Worm (Caenorhabditis elegans) whole organism, young adult: Measurements from ENCODE around the gene fbxa-72.

Source experiments
- B0035.1 ChIP-seq: sonication (generic microtip); optimal IDR thresholded peaks from 2 replicates; lab custom pipeline; 2016; ENCODE audit warnings: missing genetic modification characterization, mild to moderate bottlenecking, missing compliant biosample characterization, missing genotype, missing genetic modification reagents
- T07F8.4 ChIP-seq: sonication (generic microtip); optimal IDR thresholded peaks from 2 replicates; lab custom pipeline; 2016; ENCODE audit warnings: mild to moderate bottlenecking, missing genetic modification characterization, moderate library complexity, missing compliant biosample characterization
- Y95B8A.8 ChIP-seq: fragments of 200-800 bp; sonication (Bioruptor generic); IDR thresholded peaks from 2 replicates; pipeline ENCODE4 v1.3.6; 2022; ENCODE audit warnings: missing genetic modification reagents, missing genetic modification characterization, missing compliant biosample characterization
- ceh-58 ChIP-seq: fragments of 200-800 bp; sonication (Bioruptor generic); IDR thresholded peaks from 2 replicates; pipeline ENCODE4 v1.3.6; 2022; ENCODE audit warnings: missing genetic modification characterization, missing compliant biosample characterization
- ekl-4 ChIP-seq: fragments of 200-800 bp; sonication (Bioruptor generic); IDR thresholded peaks from 2 replicates; pipeline ENCODE4 v1.3.6; 2022; ENCODE audit warnings: missing genetic modification reagents, missing genetic modification characterization, missing compliant biosample characterization
- him-1 ChIP-seq: sonication (generic microtip); optimal IDR thresholded peaks from 2 replicates; lab custom pipeline; 2016; ENCODE audit warnings: missing genotype, missing genetic modification reagents, missing genetic modification characterization, missing compliant biosample characterization
- hlh-12 ChIP-seq: sonication (generic microtip); optimal IDR thresholded peaks from 2 replicates; lab custom pipeline; 2016; ENCODE audit warnings: missing genetic modification characterization, missing compliant biosample characterization
- nhr-90 ChIP-seq: sonication (generic microtip); optimal IDR thresholded peaks from 2 replicates; lab custom pipeline; 2016; ENCODE audit warnings: missing genotype, mild to moderate bottlenecking, missing genetic modification characterization, missing compliant biosample characterization
- pha-4 ChIP-seq: fragments of 150-350 bp; sonication (generic microtip); optimal IDR thresholded peaks from 2 replicates; lab custom pipeline; 2014; ENCODE audit warnings: missing biosample characterization, missing genetic modification reagents, missing genetic modification characterization
- snpc-4 ChIP-seq, 5 experiments: fragments of 150-350 bp in 1 of 5; sonication (generic microtip) in 4 of 5; optimal IDR thresholded peaks; 2 replicates each; lab custom pipeline; 2014 to 2018; ENCODE audit warnings: missing genetic modification characterization in 5 of 5, missing biosample characterization in 3 of 5, antibody characterized with exemption in 2 of 5, mild to moderate bottlenecking in 2 of 5, missing compliant biosample characterization in 2 of 5, missing genotype in 2 of 5, moderate library complexity in 2 of 5, missing genetic modification reagents in 1 of 5
- tbp1 ChIP-seq: fragments of 200-800 bp; sonication (Bioruptor generic); optimal IDR thresholded peaks from 2 replicates; lab custom pipeline; 2018; ENCODE audit warnings: mild to moderate bottlenecking, missing genetic modification characterization, missing compliant biosample characterization
- unc-130 ChIP-seq: sonication (generic microtip); optimal IDR thresholded peaks from 2 replicates; lab custom pipeline; 2016; ENCODE audit warnings: missing genetic modification reagents, missing genetic modification characterization, missing compliant biosample characterization

ce11 chrV:674213-674612, 2.3 kb downstream of the fbxa-72 start, which contains the start of gene sru-25:
- TF ChIP-seq him-1 (tag; lab: Kevin White, UChicago) (no peak), snpc-4 (GFP tag; optimal IDR thresholded peaks at IDR 0.05; lab: Kevin White, UChicago) (no peak), snpc-4 (tag; optimal IDR thresholded peaks at IDR 0.05; lab: Kevin White, UChicago) (no peak), ekl-4 (GFP tag; lab: Robert Waterston, UW) (no peak), hlh-12 (tag; lab: Kevin White, UChicago) (no peak), unc-130 (no peak), T07F8.4 (tag; lab: Kevin White, UChicago) (no peak), B0035.1 (no peak), nhr-90 (no peak), tbp1 (no peak), Y95B8A.8 (GFP tag; lab: Robert Waterston, UW) (no peak), ceh-58 (GFP tag; lab: Robert Waterston, UW) (no peak), pha-4 (tag; lab: Kevin White, UChicago) (no peak)
